Fruit fly (Drosophila melanogaster): Measurements from ENCODE around the gene alpha-Est1.

dm6 chr3R:7541145-7541860 is 7.6 kb downstream of the alpha-Est1 start, which contains the start of the genes alpha-Est3 and alpha-Est2:
- TF ChIP-seq CTCF (optimal IDR thresholded peaks at IDR 0.05) (no peak), CG8478 (optimal IDR thresholded peaks at IDR 0.05) (no peak)
